Worm (Caenorhabditis elegans): ENCODE measurements around the gene acs-15.

DNA sequence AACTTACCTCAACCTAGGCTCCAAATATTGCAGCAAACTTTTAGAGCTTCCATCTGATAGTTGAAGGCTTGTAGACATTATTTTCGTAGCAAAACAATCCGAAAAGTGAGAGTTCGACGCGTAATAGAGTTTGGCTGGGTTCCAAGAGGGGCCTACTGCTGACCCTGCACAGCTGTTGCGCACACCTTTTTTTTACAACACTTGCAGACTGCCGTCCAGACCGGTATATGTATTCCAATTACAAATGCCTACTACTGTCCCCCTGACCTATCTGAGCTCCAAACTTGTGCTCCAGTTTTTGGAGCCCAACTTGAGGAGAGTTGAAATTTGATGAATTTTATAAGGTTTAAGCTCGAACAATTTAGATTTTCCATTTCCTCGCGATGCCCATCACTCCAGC, 23.3 kb upstream of the acs-15 start, which contains the start of the genes fbxc-24 and fbxc-27:
- TF ChIP-seq skn-1 (tag; optimal IDR thresholded peaks at IDR 0.05) (no peak), R02D3.7 (tag; optimal IDR thresholded peaks at IDR 0.05) (no peak), pqm-1 (tag; optimal IDR thresholded peaks at IDR 0.05) (no peak), jun-1 (tag; optimal IDR thresholded peaks at IDR 0.05) (no peak), lin-39 (tag; optimal IDR thresholded peaks at IDR 0.05) (no peak), zag-1 (tag; optimal IDR thresholded peaks at IDR 0.05) (no peak), fos-1 (tag; optimal IDR thresholded peaks at IDR 0.05) (no peak)

Data from whole organism, L3 larva.